Worm (Caenorhabditis elegans) whole organism, L1 larva: Measurements from ENCODE around the gene T28F3.9.
A peak's percentile ranks its signal among the peaks of the same experiment; 100 is the strongest.

Source experiments
- F16B12.6 ChIP-seq: fragments of 150-350 bp; optimal IDR thresholded peaks from 2 replicates; lab custom pipeline; 2014; ENCODE audit warnings: missing biosample characterization, missing genetic modification characterization
- Y116A8C.19 ChIP-seq: sonication (generic microtip); optimal IDR thresholded peaks from 2 replicates; lab custom pipeline; 2016; ENCODE audit warnings: missing compliant biosample characterization, missing genetic modification characterization, borderline replicate concordance
- aly-2 ChIP-seq: fragments of 150-350 bp; optimal IDR thresholded peaks from 2 replicates; lab custom pipeline; 2014; ENCODE audit warnings: missing biosample characterization, missing genetic modification characterization
- ama-1 ChIP-seq: fragments of 150-350 bp; optimal IDR thresholded peaks from 2 replicates; lab custom pipeline; 2014
- blmp-1 ChIP-seq: fragments of 150-350 bp; optimal IDR thresholded peaks from 2 replicates; lab custom pipeline; 2014; ENCODE audit warnings: missing biosample characterization, missing genetic modification characterization
- ceh-63 ChIP-seq: fragments of 200-800 bp; sonication (Bioruptor generic); optimal IDR thresholded peaks from 2 replicates; lab custom pipeline; 2018; ENCODE audit warnings: mild to moderate bottlenecking, missing genetic modification characterization, missing compliant biosample characterization
- ceh-90 ChIP-seq: sonication (generic microtip); optimal IDR thresholded peaks from 2 replicates; lab custom pipeline; 2016; ENCODE audit warnings: missing genetic modification characterization, missing compliant biosample characterization
- efl-1 ChIP-seq, 4 experiments: fragments of 150-350 bp; optimal IDR thresholded peaks in 3 of 4; peaks in 1 of 4; 1 replicate in 1 of 4; 2 replicates in 3 of 4; lab custom pipeline; 2014; ENCODE audit warnings: missing biosample characterization in 2 of 4, missing genetic modification characterization in 2 of 4, missing genetic modification reagents in 2 of 4
- egl-13 ChIP-seq: sonication (generic microtip); optimal IDR thresholded peaks from 2 replicates; lab custom pipeline; 2016; ENCODE audit warnings: missing genotype, missing genetic modification reagents, missing genetic modification characterization, missing compliant biosample characterization
- elt-3 ChIP-seq, 6 experiments: fragments of 150-350 bp in 1 of 6; sonication (generic microtip); optimal IDR thresholded peaks; 2 replicates each; lab custom pipeline; 2017 to 2018; ENCODE audit warnings: missing biosample characterization in 6 of 6, missing genetic modification characterization in 6 of 6, inconsistent platforms in 1 of 6
- fkh-10 ChIP-seq: sonication (generic microtip); optimal IDR thresholded peaks from 2 replicates; lab custom pipeline; 2017; ENCODE audit warnings: missing biosample characterization, missing genetic modification reagents, missing genetic modification characterization
- fkh-8 ChIP-seq: sonication (generic microtip); optimal IDR thresholded peaks from 2 replicates; lab custom pipeline; 2016; ENCODE audit warnings: mild to moderate bottlenecking, missing genetic modification characterization, missing compliant biosample characterization
- hlh-17 ChIP-seq: fragments of 200-800 bp; sonication (Bioruptor generic); optimal IDR thresholded peaks from 2 replicates; lab custom pipeline; 2018; ENCODE audit warnings: missing genetic modification characterization, mild to moderate bottlenecking, missing compliant biosample characterization, moderate library complexity, borderline replicate concordance
- lin-13 ChIP-seq: fragments of 150-350 bp; optimal IDR thresholded peaks from 2 replicates; lab custom pipeline; 2014; ENCODE audit warnings: missing biosample characterization, missing genetic modification reagents, missing genetic modification characterization
- lin-15B ChIP-seq: fragments of 150-350 bp; sonication (generic microtip); optimal IDR thresholded peaks from 3 replicates; lab custom pipeline; 2014; ENCODE audit warnings: missing biosample characterization, missing genetic modification characterization
- lin-35 ChIP-seq, 2 experiments: fragments of 150-350 bp; optimal IDR thresholded peaks; 2 replicates each; lab custom pipeline; 2014; ENCODE audit warnings: missing biosample characterization in 2 of 2, missing genetic modification characterization in 2 of 2, missing genetic modification reagents in 2 of 2
- lin-39 ChIP-seq: fragments of 150-350 bp; optimal IDR thresholded peaks from 2 replicates; lab custom pipeline; 2014; ENCODE audit warnings: missing biosample characterization, missing genetic modification reagents, missing genetic modification characterization
- lsy-2 ChIP-seq, 2 experiments: fragments of 150-350 bp; optimal IDR thresholded peaks; 2 replicates each; lab custom pipeline; 2014; ENCODE audit warnings: missing biosample characterization in 2 of 2, missing genetic modification characterization in 2 of 2
- mab-9 ChIP-seq: fragments of 200-800 bp; sonication (Bioruptor generic); IDR thresholded peaks from 2 replicates; pipeline ENCODE4 v1.3.6; 2022; ENCODE audit warnings: missing genetic modification reagents, missing genetic modification characterization, missing compliant biosample characterization
- mdl-1 ChIP-seq, 2 experiments: fragments of 150-350 bp; optimal IDR thresholded peaks; 2 replicates each; lab custom pipeline; 2014 to 2017; ENCODE audit warnings: missing biosample characterization in 2 of 2, missing genetic modification characterization in 2 of 2, inconsistent platforms in 1 of 2
- mep-1 ChIP-seq: fragments of 150-350 bp; optimal IDR thresholded peaks from 2 replicates; lab custom pipeline; 2014; ENCODE audit warnings: missing biosample characterization, missing genetic modification characterization
- nhr-11 ChIP-seq: fragments of 150-350 bp; optimal IDR thresholded peaks from 2 replicates; lab custom pipeline; 2014; ENCODE audit warnings: missing biosample characterization, missing genetic modification characterization
- nhr-20 ChIP-seq: sonication (generic microtip); optimal IDR thresholded peaks from 2 replicates; lab custom pipeline; 2016; ENCODE audit warnings: mild to moderate bottlenecking, missing genetic modification characterization, missing compliant biosample characterization
- nhr-28 ChIP-seq: fragments of 150-350 bp; optimal IDR thresholded peaks from 2 replicates; lab custom pipeline; 2014; ENCODE audit warnings: missing biosample characterization, missing genetic modification characterization
- nhr-71 ChIP-seq: sonication (generic microtip); optimal IDR thresholded peaks from 2 replicates; lab custom pipeline; 2016; ENCODE audit warnings: mild to moderate bottlenecking, missing genetic modification characterization, moderate library complexity, missing compliant biosample characterization
- nhr-84 ChIP-seq: sonication (generic microtip); optimal IDR thresholded peaks from 2 replicates; lab custom pipeline; 2017; ENCODE audit warnings: missing biosample characterization, missing genetic modification characterization
- nhr-85 ChIP-seq: sonication (generic microtip); peaks from one replicate; lab custom pipeline; 2016; ENCODE audit warnings: missing genetic modification characterization, inconsistent platforms, missing compliant biosample characterization
- pqm-1 ChIP-seq: sonication (generic microtip); optimal IDR thresholded peaks from 3 replicates; lab custom pipeline; 2017; ENCODE audit warnings: missing biosample characterization, missing genetic modification characterization
- rnt-1 ChIP-seq: sonication (generic microtip); optimal IDR thresholded peaks from 2 replicates; lab custom pipeline; 2016; ENCODE audit warnings: mild to moderate bottlenecking, missing genetic modification characterization, moderate library complexity, missing compliant biosample characterization
- skn-1 ChIP-seq: fragments of 150-350 bp; optimal IDR thresholded peaks from 2 replicates; lab custom pipeline; 2014; ENCODE audit warnings: missing biosample characterization, missing genetic modification characterization
- snu-23 ChIP-seq: sonication (generic microtip); optimal IDR thresholded peaks from 2 replicates; lab custom pipeline; 2016; ENCODE audit warnings: missing genetic modification characterization, missing compliant biosample characterization
- unc-86 ChIP-seq: sonication (generic microtip); optimal IDR thresholded peaks from 2 replicates; lab custom pipeline; 2016; ENCODE audit warnings: missing genetic modification characterization, missing compliant biosample characterization
- vab-15 ChIP-seq: sonication (generic microtip); optimal IDR thresholded peaks from 2 replicates; lab custom pipeline; 2017; ENCODE audit warnings: missing genotype, mild to moderate bottlenecking, missing genetic modification characterization, missing compliant biosample characterization

T28F3.9 gene

DNA sequence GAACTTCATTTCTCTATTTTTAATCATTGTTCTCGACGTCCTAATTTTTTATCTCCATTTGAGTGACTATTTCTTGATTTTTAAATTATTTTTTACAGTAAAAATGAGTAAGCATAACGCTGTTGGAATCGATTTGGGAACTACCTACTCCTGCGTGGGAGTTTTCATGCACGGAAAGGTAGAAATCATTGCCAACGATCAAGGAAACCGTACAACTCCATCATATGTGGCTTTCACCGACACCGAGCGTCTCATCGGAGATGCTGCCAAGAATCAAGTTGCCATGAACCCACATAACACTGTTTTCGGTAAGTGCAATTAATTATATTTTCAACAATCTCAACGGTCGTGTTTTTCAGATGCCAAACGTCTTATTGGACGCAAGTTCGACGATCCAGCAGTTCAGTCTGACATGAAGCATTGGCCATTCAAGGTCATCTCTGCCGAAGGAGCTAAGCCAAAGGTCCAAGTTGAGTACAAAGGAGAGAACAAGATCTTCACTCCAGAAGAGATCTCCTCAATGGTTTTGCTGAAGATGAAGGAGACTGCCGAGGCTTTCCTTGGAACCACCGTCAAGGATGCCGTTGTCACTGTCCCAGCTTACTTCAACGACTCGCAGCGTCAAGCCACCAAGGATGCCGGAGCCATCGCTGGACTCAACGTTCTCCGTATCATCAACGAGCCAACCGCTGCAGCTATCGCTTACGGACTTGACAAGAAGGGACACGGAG lies 29.3 kb upstream of the T28F3.9 start, which contains the start of gene hsp-1:
Gene hsp-1, plus strand, starts transcription at position 99 of the 731 bp plus-strand sequence.
- TF ChIP-seq ceh-90 (tag; lab: Kevin White, UChicago) = no peak
- no peak for TF ChIP-seq rnt-1
- peak; percentile 71 for TF ChIP-seq ceh-63 (GFP tag; lab: Kevin White, UChicago)
- TF ChIP-seq skn-1 (tag; lab: Kevin White, UChicago) = peak; percentile 17
- peak; percentile 46 for TF ChIP-seq ama-1
- TF ChIP-seq mab-9 (GFP tag; lab: Robert Waterston, UW) = peak; percentile 50; the same call in 1 of the 2 replicates
- TF ChIP-seq lin-13 (GFP tag; lab: Kevin White, UChicago) = no peak
- TF ChIP-seq aly-2 (tag; lab: Kevin White, UChicago) = no peak

DNA sequence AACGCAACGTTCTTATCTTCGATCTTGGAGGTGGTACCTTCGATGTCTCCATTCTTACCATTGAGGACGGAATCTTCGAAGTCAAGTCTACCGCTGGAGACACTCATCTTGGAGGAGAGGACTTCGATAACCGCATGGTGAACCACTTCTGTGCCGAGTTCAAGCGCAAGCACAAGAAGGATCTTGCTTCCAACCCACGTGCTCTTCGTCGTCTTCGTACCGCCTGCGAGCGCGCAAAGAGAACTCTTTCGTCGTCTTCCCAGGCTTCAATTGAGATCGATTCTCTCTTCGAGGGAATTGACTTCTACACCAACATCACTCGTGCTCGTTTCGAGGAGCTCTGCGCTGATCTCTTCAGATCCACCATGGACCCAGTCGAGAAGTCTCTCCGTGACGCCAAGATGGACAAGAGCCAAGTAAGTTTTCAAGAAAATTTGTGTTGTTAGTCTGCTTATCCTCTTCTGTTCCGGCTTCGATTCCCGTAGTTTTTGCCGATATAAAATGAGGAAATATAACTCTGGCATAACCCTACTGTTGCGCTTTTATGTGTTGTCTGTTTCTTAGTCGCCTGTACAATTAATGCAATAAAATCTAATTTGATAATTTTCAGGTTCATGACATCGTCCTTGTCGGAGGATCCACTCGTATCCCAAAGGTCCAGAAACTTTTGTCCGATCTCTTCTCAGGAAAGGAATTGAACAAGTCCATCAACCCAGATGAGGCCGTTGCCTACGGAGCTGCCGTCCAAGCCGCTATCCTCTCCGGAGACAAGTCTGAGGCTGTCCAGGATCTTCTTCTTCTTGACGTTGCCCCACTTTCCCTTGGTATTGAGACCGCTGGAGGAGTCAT lies 28.5 kb upstream of the T28F3.9 start:
- TF ChIP-seq aly-2 (tag; lab: Kevin White, UChicago) = peak; percentile 47
- TF ChIP-seq snu-23 (GFP tag; lab: Kevin White, UChicago) = no peak
- TF ChIP-seq skn-1 (tag; lab: Kevin White, UChicago) = peak; percentile 35
- TF ChIP-seq vab-15 = no peak
- no peak for TF ChIP-seq pqm-1 (tag; lab: Kevin White, UChicago)
- no peak for TF ChIP-seq efl-1 (optimal IDR thresholded peaks at IDR 0.05; lab: Kevin White, UChicago)
- peak in 1 of 2 experiments; percentile 73 for TF ChIP-seq efl-1 (GFP tag; optimal IDR thresholded peaks at IDR 0.05 in 1 of 2; lab: Kevin White, UChicago)
- TF ChIP-seq Y116A8C.19 = no peak
- TF ChIP-seq mep-1 (tag; lab: Kevin White, UChicago) = peak; percentile 17
- no peak for TF ChIP-seq nhr-20 (tag; lab: Kevin White, UChicago)
- peak; percentile 68 for TF ChIP-seq ama-1
- no peak for TF ChIP-seq unc-86 (tag; lab: Kevin White, UChicago)
- TF ChIP-seq nhr-71 (tag; lab: Kevin White, UChicago) = no peak
- no peak for TF ChIP-seq egl-13 (tag; lab: Kevin White, UChicago)
- TF ChIP-seq nhr-85 (tag; lab: Kevin White, UChicago) = peak; percentile 38
- TF ChIP-seq blmp-1 (tag; lab: Kevin White, UChicago) = no peak
- TF ChIP-seq lin-15B = no peak
- peak; percentile 1 for TF ChIP-seq fkh-8
- no peak for TF ChIP-seq elt-3 (tag; optimal IDR thresholded peaks at IDR 0.05; lab: Kevin White, UChicago)
- no peak for TF ChIP-seq nhr-84 (tag; lab: Kevin White, UChicago)
- no peak for TF ChIP-seq F16B12.6
- no peak for TF ChIP-seq mdl-1 (tag; optimal IDR thresholded peaks at IDR 0.05; lab: Kevin White, UChicago)
- TF ChIP-seq fkh-10 (GFP tag; lab: Kevin White, UChicago) = no peak
- TF ChIP-seq hlh-17 (GFP tag; lab: Kevin White, UChicago) = no peak
- no peak for TF ChIP-seq lin-39 (tag; lab: Kevin White, UChicago)

DNA sequence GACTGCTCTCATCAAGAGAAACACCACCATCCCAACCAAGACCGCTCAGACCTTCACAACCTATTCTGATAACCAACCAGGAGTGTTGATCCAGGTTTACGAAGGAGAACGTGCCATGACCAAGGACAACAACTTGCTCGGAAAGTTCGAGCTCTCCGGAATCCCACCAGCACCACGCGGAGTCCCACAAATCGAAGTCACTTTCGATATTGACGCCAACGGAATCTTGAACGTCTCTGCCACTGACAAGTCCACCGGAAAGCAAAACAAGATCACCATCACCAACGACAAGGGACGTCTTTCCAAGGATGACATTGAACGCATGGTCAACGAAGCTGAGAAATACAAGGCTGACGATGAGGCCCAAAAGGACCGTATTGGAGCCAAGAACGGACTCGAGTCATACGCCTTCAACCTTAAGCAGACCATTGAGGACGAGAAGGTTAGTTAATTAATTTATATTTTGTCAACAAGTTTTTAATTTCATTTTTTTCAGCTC lies 27.8 kb upstream of the T28F3.9 start:
- TF ChIP-seq nhr-11 (tag; lab: Kevin White, UChicago) (no peak), fkh-8 (peak; percentile 9), efl-1 (optimal IDR thresholded peaks at IDR 0.05; lab: Kevin White, UChicago) (no peak), efl-1 (GFP tag; optimal IDR thresholded peaks at IDR 0.05 in 1 of 2; lab: Kevin White, UChicago) (peak in 1 of 2 experiments; percentile 66), Y116A8C.19 (no peak), lin-35 (GFP tag; optimal IDR thresholded peaks at IDR 0.05; lab: Kevin White, UChicago) (peak in 1 of 2 experiments; percentile 0), nhr-28 (tag; lab: Kevin White, UChicago) (no peak), nhr-85 (tag; lab: Kevin White, UChicago) (peak; percentile 86), rnt-1 (peak; percentile 16), lsy-2 (tag; optimal IDR thresholded peaks at IDR 0.05; lab: Kevin White, UChicago) (peak in 1 of 2 experiments; percentile 11)
- TF ChIP-seq, all 84 proteins: peak for 6
